Fruit fly (Drosophila melanogaster) whole organism, embryonic: ENCODE results near the gene ato.

Experiments
- Aef1 ChIP-seq: fragments of 200-800 bp; sonication (Bioruptor generic); IDR thresholded peaks from 3 replicates; pipeline ENCODE4 v1.3.6; 2022; ENCODE audit warnings: missing biosample characterization, missing genetic modification characterization
- Bgb ChIP-seq: fragments of 200-800 bp; sonication (Bioruptor generic); IDR thresholded peaks from 2 replicates; pipeline ENCODE4 v1.3.6; 2022; ENCODE audit warnings: missing biosample characterization, missing genetic modification characterization; ENCODE audit not compliant: partially characterized antibody
- CG10274 ChIP-seq: fragments of 200-800 bp; sonication (Bioruptor generic); optimal IDR thresholded peaks from 3 replicates; lab custom pipeline; 2017; ENCODE audit warnings: missing biosample characterization, mild to moderate bottlenecking, missing genetic modification characterization
- CG10462 ChIP-seq: fragments of 200-800 bp; sonication (Bioruptor generic); optimal IDR thresholded peaks from 2 replicates; lab custom pipeline; 2016; ENCODE audit warnings: missing biosample characterization, missing genetic modification characterization
- CG11247 ChIP-seq: fragments of 200-800 bp; sonication (Bioruptor generic); IDR thresholded peaks from 2 replicates; pipeline ENCODE4 v1.3.6; 2022; ENCODE audit warnings: missing biosample characterization, missing genetic modification characterization
- CG12155 ChIP-seq: fragments of 200-800 bp; sonication (Bioruptor generic); optimal IDR thresholded peaks from 3 replicates; lab custom pipeline; 2016; ENCODE audit warnings: missing biosample characterization, missing genetic modification characterization
- CG12942 ChIP-seq: fragments of 200-800 bp; sonication (Bioruptor generic); optimal IDR thresholded peaks from 3 replicates; lab custom pipeline; 2016; ENCODE audit warnings: missing biosample characterization, missing genetic modification characterization
- CG13624 ChIP-seq: fragments of 200-800 bp; sonication (Bioruptor generic); optimal IDR thresholded peaks from 2 replicates; lab custom pipeline; 2016; ENCODE audit warnings: missing biosample characterization, missing genetic modification characterization
- CG15601 ChIP-seq: fragments of 200-800 bp; sonication (Bioruptor generic); optimal IDR thresholded peaks from 3 replicates; lab custom pipeline; 2019; ENCODE audit warnings: missing biosample characterization, mild to moderate bottlenecking, missing genetic modification characterization, moderate library complexity
- CG1602 ChIP-seq: fragments of 200-800 bp; sonication (Bioruptor generic); optimal IDR thresholded peaks from 3 replicates; lab custom pipeline; 2016; ENCODE audit warnings: missing biosample characterization, missing genetic modification characterization
- CG16815 ChIP-seq: fragments of 200-800 bp; sonication (Bioruptor generic); optimal IDR thresholded peaks from 3 replicates; lab custom pipeline; 2017; ENCODE audit warnings: missing biosample characterization, mild to moderate bottlenecking, missing genetic modification characterization
- CG17912 ChIP-seq: fragments of 200-800 bp; sonication (Bioruptor generic); optimal IDR thresholded peaks from 2 replicates; lab custom pipeline; 2018; ENCODE audit warnings: missing biosample characterization, mild to moderate bottlenecking, missing genetic modification characterization
- CG18011 ChIP-seq: fragments of 200-800 bp; sonication (Bioruptor generic); optimal IDR thresholded peaks from 2 replicates; lab custom pipeline; 2017; ENCODE audit warnings: missing biosample characterization, missing genetic modification characterization, mild to moderate bottlenecking, moderate library complexity, missing genotype
- CG34376 ChIP-seq: fragments of 200-800 bp; sonication (Bioruptor generic); optimal IDR thresholded peaks from 2 replicates; lab custom pipeline; 2018; ENCODE audit warnings: missing biosample characterization, mild to moderate bottlenecking, missing genetic modification characterization
- CG34422 ChIP-seq: fragments of 200-800 bp; sonication (Bioruptor generic); IDR thresholded peaks from 3 replicates; pipeline ENCODE4 v1.3.6; 2022; ENCODE audit warnings: missing biosample characterization, missing genetic modification characterization
- CG43689 ChIP-seq: fragments of 200-800 bp; sonication (Bioruptor generic); IDR thresholded peaks from 2 replicates; pipeline ENCODE4 v1.3.6; 2022; ENCODE audit warnings: missing biosample characterization, missing genetic modification characterization
- CG6813 ChIP-seq: fragments of 200-800 bp; sonication (Bioruptor generic); optimal IDR thresholded peaks from 2 replicates; lab custom pipeline; 2017; ENCODE audit warnings: missing biosample characterization, missing genetic modification characterization, mild to moderate bottlenecking, moderate library complexity, missing genetic modification reagents
- CG7928 ChIP-seq: fragments of 200-800 bp; sonication (Bioruptor generic); optimal IDR thresholded peaks from 2 replicates; lab custom pipeline; 2017; ENCODE audit warnings: missing biosample characterization, mild to moderate bottlenecking, missing genetic modification characterization
- CG7987 ChIP-seq: fragments of 200-800 bp; sonication (Bioruptor generic); optimal IDR thresholded peaks from 2 replicates; lab custom pipeline; 2018; ENCODE audit warnings: missing biosample characterization, mild to moderate bottlenecking, missing genetic modification characterization, moderate library complexity
- CrebB ChIP-seq: fragments of 200-800 bp; sonication (Bioruptor generic); optimal IDR thresholded peaks from 3 replicates; lab custom pipeline; 2018; ENCODE audit warnings: missing biosample characterization, mild to moderate bottlenecking, missing genetic modification characterization
- Drgx ChIP-seq: fragments of 200-800 bp; sonication (Bioruptor generic); IDR thresholded peaks from 2 replicates; pipeline ENCODE4 v1.3.6; 2022; ENCODE audit warnings: missing biosample characterization, missing genetic modification characterization
- Hey ChIP-seq: fragments of 200-800 bp; sonication (Bioruptor generic); optimal IDR thresholded peaks from 3 replicates; lab custom pipeline; 2018; ENCODE audit warnings: missing biosample characterization, mild to moderate bottlenecking, missing genetic modification characterization
- Hmx ChIP-seq: fragments of 200-800 bp; sonication (Bioruptor generic); optimal IDR thresholded peaks from 2 replicates; lab custom pipeline; 2016; ENCODE audit warnings: missing biosample characterization, missing genetic modification characterization
- Hr39 ChIP-seq: fragments of >200 bp; optimal IDR thresholded peaks from 2 replicates; lab custom pipeline; 2017
- Meics ChIP-seq: fragments of 200-800 bp; sonication (Bioruptor generic); optimal IDR thresholded peaks from 2 replicates; lab custom pipeline; 2017; ENCODE audit warnings: missing biosample characterization, mild to moderate bottlenecking, missing genetic modification characterization
- PHDP ChIP-seq: fragments of 200-800 bp; sonication (Bioruptor generic); optimal IDR thresholded peaks from 3 replicates; lab custom pipeline; 2018; ENCODE audit warnings: missing biosample characterization, mild to moderate bottlenecking, missing genetic modification characterization, moderate library complexity
- Pdp1 ChIP-seq, 2 experiments: fragments of 200-800 bp; sonication (Bioruptor generic); optimal IDR thresholded peaks; 3 replicates each; lab custom pipeline; 2016; ENCODE audit warnings: missing biosample characterization in 2 of 2, missing genetic modification characterization in 2 of 2, mild to moderate bottlenecking in 1 of 2, moderate library complexity in 1 of 2
- Ravus ChIP-seq: fragments of 200-800 bp; sonication (Bioruptor generic); IDR thresholded peaks from 2 replicates; pipeline ENCODE4 v1.3.6; 2022; ENCODE audit warnings: missing biosample characterization, missing genetic modification characterization
- Xrp1 ChIP-seq: fragments of 200-800 bp; sonication (Bioruptor generic); IDR thresholded peaks from 2 replicates; pipeline ENCODE4 v1.3.6; 2022; ENCODE audit warnings: missing biosample characterization, missing genetic modification characterization
- ac ChIP-seq: fragments of 200-800 bp; sonication (Bioruptor generic); optimal IDR thresholded peaks from 3 replicates; lab custom pipeline; 2017; ENCODE audit warnings: missing biosample characterization, mild to moderate bottlenecking, missing genetic modification characterization
- caup ChIP-seq: fragments of 200-800 bp; sonication (Bioruptor generic); optimal IDR thresholded peaks from 3 replicates; lab custom pipeline; 2017; ENCODE audit warnings: missing biosample characterization, mild to moderate bottlenecking, missing genetic modification characterization, moderate library complexity; ENCODE audit not compliant: severe bottlenecking
- dpn ChIP-seq, 2 experiments: fragments of 200-800 bp; sonication (Bioruptor generic); optimal IDR thresholded peaks; 3 replicates each; lab custom pipeline; 2016; ENCODE audit warnings: missing biosample characterization in 2 of 2, missing genetic modification characterization in 2 of 2
- dysf ChIP-seq: fragments of 200-800 bp; sonication (Bioruptor generic); IDR thresholded peaks from 3 replicates; pipeline ENCODE4 v1.3.6; 2022; ENCODE audit warnings: missing biosample characterization, missing genetic modification characterization
- eyg ChIP-seq: fragments of 200-800 bp; sonication (Bioruptor generic); optimal IDR thresholded peaks from 3 replicates; lab custom pipeline; 2016; ENCODE audit warnings: missing biosample characterization, missing genetic modification characterization
- ftz-f1 ChIP-seq: fragments of 200-800 bp; sonication (Bioruptor generic); optimal IDR thresholded peaks from 2 replicates; lab custom pipeline; 2016; ENCODE audit warnings: missing biosample characterization, missing genetic modification characterization
- gt ChIP-seq: fragments of 200-800 bp; sonication (Bioruptor generic); IDR thresholded peaks from 2 replicates; pipeline ENCODE4 v1.3.6; 2022; ENCODE audit warnings: missing biosample characterization, missing genetic modification characterization
- hbn ChIP-seq: fragments of 200-800 bp; sonication (Bioruptor generic); IDR thresholded peaks from 2 replicates; pipeline ENCODE4 v1.3.6; 2022; ENCODE audit warnings: missing biosample characterization, missing genetic modification characterization; ENCODE audit not compliant: partially characterized antibody
- hth ChIP-seq: fragments of >200 bp; optimal IDR thresholded peaks from 2 replicates; lab custom pipeline; 2017; ENCODE audit warnings: inconsistent platforms
- inv ChIP-seq: fragments of 200-800 bp; sonication (Bioruptor generic); IDR thresholded peaks from 2 replicates; pipeline ENCODE4 v1.3.6; 2022; ENCODE audit warnings: missing biosample characterization, missing genetic modification characterization; ENCODE audit not compliant: partially characterized antibody
- luna ChIP-seq: fragments of 200-800 bp; sonication (Bioruptor generic); optimal IDR thresholded peaks from 2 replicates; lab custom pipeline; 2016; ENCODE audit warnings: missing biosample characterization, missing genetic modification characterization
- otp ChIP-seq: fragments of 200-800 bp; sonication (Bioruptor generic); IDR thresholded peaks from 3 replicates; pipeline ENCODE4, ENCODE4 v1.3.6; 2022; ENCODE audit warnings: missing biosample characterization, missing genetic modification characterization
- pan ChIP-seq, 4 experiments: fragments of >200 bp in 3 of 4; fragments of 200-800 bp in 1 of 4; sonication (Bioruptor generic) in 1 of 4; optimal IDR thresholded peaks in 3 of 4; IDR thresholded peaks in 1 of 4; 2 replicates each; pipeline versions ENCODE4 v1.3.6 to Lab custom; 2017 to 2022; ENCODE audit warnings: missing biosample characterization in 2 of 4, missing genetic modification characterization in 2 of 4, mixed read lengths in 1 of 4
- psq ChIP-seq: fragments of 200-800 bp; sonication (Bioruptor generic); optimal IDR thresholded peaks from 2 replicates; lab custom pipeline; 2017; ENCODE audit warnings: missing biosample characterization, missing genetic modification characterization
- ro ChIP-seq: fragments of 200-800 bp; sonication (Bioruptor generic); IDR thresholded peaks from 2 replicates; pipeline ENCODE4 v1.3.6; 2022; ENCODE audit warnings: missing biosample characterization, missing genetic modification characterization
- scrt ChIP-seq: fragments of 200-800 bp; sonication (Bioruptor generic); optimal IDR thresholded peaks from 2 replicates; lab custom pipeline; 2018; ENCODE audit warnings: missing biosample characterization, mild to moderate bottlenecking, missing genetic modification characterization, moderate library complexity
- shn ChIP-seq: fragments of 200-800 bp; sonication (Bioruptor generic); optimal IDR thresholded peaks from 3 replicates; lab custom pipeline; 2016; ENCODE audit warnings: missing biosample characterization, missing genetic modification characterization
- sob ChIP-seq: fragments of 200-800 bp; sonication (Bioruptor generic); IDR thresholded peaks from 2 replicates; pipeline ENCODE4 v1.3.6; 2022; ENCODE audit warnings: missing biosample characterization, missing genetic modification characterization
- stc ChIP-seq: fragments of 200-800 bp; sonication (Bioruptor generic); IDR thresholded peaks from 2 replicates; pipeline ENCODE4 v1.3.6; 2022; ENCODE audit warnings: missing biosample characterization, missing genetic modification characterization
- tin ChIP-seq: fragments of 200-800 bp; sonication (Bioruptor generic); optimal IDR thresholded peaks from 3 replicates; lab custom pipeline; 2016; ENCODE audit warnings: missing biosample characterization, missing genetic modification characterization
- ttk ChIP-seq: fragments of 200-800 bp; sonication (Bioruptor generic); IDR thresholded peaks from 2 replicates; pipeline ENCODE4 v2.1.2; 2022; ENCODE audit warnings: missing biosample characterization, missing genetic modification characterization
- twi ChIP-seq: fragments of 200-800 bp; optimal IDR thresholded peaks from 2 replicates; lab custom pipeline; 2019; ENCODE audit warnings: missing biosample characterization, mild to moderate bottlenecking, missing genetic modification characterization, moderate library complexity
- z ChIP-seq: fragments of 200-800 bp; sonication (Bioruptor generic); IDR thresholded peaks from 3 replicates; pipeline ENCODE4 v1.3.6; 2022; ENCODE audit warnings: missing biosample characterization, missing genetic modification characterization

The ato gene

DNA sequence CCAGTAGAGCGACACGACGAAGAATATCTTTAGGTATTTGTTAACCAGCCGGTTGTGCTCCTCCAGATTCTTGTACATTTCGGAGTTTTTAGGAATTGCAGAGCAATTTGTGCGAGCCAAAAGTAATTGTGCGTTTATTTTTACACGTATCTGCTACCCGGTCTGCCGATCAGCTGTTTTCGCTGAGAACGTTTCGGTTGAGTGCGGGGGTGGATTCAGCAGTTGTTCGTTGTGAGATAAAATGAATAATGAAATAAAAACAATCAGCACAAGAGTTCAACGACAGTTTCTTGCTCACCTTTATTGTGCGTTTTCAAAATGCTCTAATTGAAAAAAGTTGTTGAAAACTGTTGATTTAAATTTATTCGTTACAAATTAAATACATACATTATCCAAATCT lies 26.0 kb downstream of the ato start, which contains the start of gene nac:
nac (minus strand) TSS at position 176 of the 400 bp plus-strand sequence.
- TF ChIP-seq Hmx: no peak
- no peak for TF ChIP-seq hth (lab: Kevin White, UChicago)
- no peak for TF ChIP-seq luna (GFP tag; lab: Kevin White, UChicago)
- no peak for TF ChIP-seq CG1602
- TF ChIP-seq tin (GFP tag; lab: Kevin White, UChicago): no peak
- TF ChIP-seq sob (GFP tag; lab: Robert Waterston, UW): 0 out of 2 replicates have a peak, but pooled peaks have one; percentile 14
- no peak for TF ChIP-seq Ravus (GFP tag; lab: Robert Waterston, UW)
- no peak for TF ChIP-seq CG12155
- no peak for TF ChIP-seq inv (GFP tag; lab: Robert Waterston, UW)
- TF ChIP-seq CG7928 (GFP tag; lab: Kevin White, UChicago): no peak
- peak; percentile 28 for TF ChIP-seq CG13624 (GFP tag; lab: Kevin White, UChicago)
- no peak for TF ChIP-seq gt (GFP tag; lab: Robert Waterston, UW)
- peak; percentile 61; the same call in 2 of the 3 replicates for TF ChIP-seq CG34422 (GFP tag; lab: Robert Waterston, UW)
- TF ChIP-seq CG18011 (GFP tag; lab: Kevin White, UChicago): no peak
- no peak for TF ChIP-seq PHDP (tag; lab: Kevin White, UChicago)
- no peak for TF ChIP-seq CG15601
- TF ChIP-seq dysf (GFP tag; lab: Robert Waterston, UW): no peak
- no peak for TF ChIP-seq ftz-f1
- TF ChIP-seq CG10274 (GFP tag; lab: Kevin White, UChicago): no peak
- TF ChIP-seq CrebB: no peak
- TF ChIP-seq Meics: peak; percentile 10
- TF ChIP-seq CG11247 (GFP tag; lab: Robert Waterston, UW): peak; percentile 38; the same call in 1 of the 2 replicates
- peak; percentile 78 for TF ChIP-seq z (GFP tag; lab: Robert Waterston, UW)
- no peak for TF ChIP-seq otp
- no peak for TF ChIP-seq CG10462 (GFP tag; lab: Kevin White, UChicago)
- TF ChIP-seq Hr39 (lab: Kevin White, UChicago): no peak
- no peak; the same call in 1 of the 2 replicates for TF ChIP-seq hbn
- no peak for TF ChIP-seq psq (GFP tag; lab: Kevin White, UChicago)
- no peak for TF ChIP-seq CG16815 (GFP tag; lab: Kevin White, UChicago)
- no peak for TF ChIP-seq twi (tag; lab: Kevin White, UChicago)
- no peak for TF ChIP-seq Aef1
- TF ChIP-seq scrt (GFP tag; lab: Kevin White, UChicago): no peak
- TF ChIP-seq Drgx (GFP tag; lab: Robert Waterston, UW): no peak
- no peak for TF ChIP-seq Hey (tag; lab: Kevin White, UChicago)
- no peak for TF ChIP-seq ac (GFP tag; lab: Kevin White, UChicago)
- TF ChIP-seq Bgb (GFP tag; lab: Robert Waterston, UW): no peak
- peak; percentile 24; the same call in 1 of the 2 replicates for TF ChIP-seq Xrp1 (GFP tag; lab: Robert Waterston, UW)
- TF ChIP-seq ro (GFP tag; lab: Robert Waterston, UW): no peak
- TF ChIP-seq shn (GFP tag; lab: Kevin White, UChicago): no peak
- no peak for TF ChIP-seq eyg (GFP tag; lab: Kevin White, UChicago)
- TF ChIP-seq pan (optimal IDR thresholded peaks at IDR 0.05; lab: Kevin White, UChicago): no peak
- TF ChIP-seq pan (GFP tag; optimal IDR thresholded peaks at IDR 0.05 in 1 of 2, IDR thresholded peaks at IDR 0.05 in 1 of 2): no peak
- peak in 1 of 2 experiments; percentile 21 for TF ChIP-seq Pdp1 (GFP tag; optimal IDR thresholded peaks at IDR 0.05; lab: Kevin White, UChicago)
- no peak for TF ChIP-seq CG43689 (GFP tag; lab: Robert Waterston, UW)
- peak; percentile 1 to 9 for TF ChIP-seq dpn (GFP tag; optimal IDR thresholded peaks at IDR 0.05; lab: Kevin White, UChicago)
- peak; percentile 65 for TF ChIP-seq CG34376 (GFP tag; lab: Kevin White, UChicago)
- no peak for TF ChIP-seq CG6813 (GFP tag; lab: Kevin White, UChicago)
- no peak for TF ChIP-seq stc (GFP tag; lab: Robert Waterston, UW)
- TF ChIP-seq ttk (GFP tag; lab: Robert Waterston, UW): no peak
- no peak for TF ChIP-seq CG12942 (GFP tag; lab: Kevin White, UChicago)
- TF ChIP-seq CG17912: no peak
- TF ChIP-seq caup (GFP tag; lab: Kevin White, UChicago): no peak
- peak; percentile 12 for TF ChIP-seq CG7987 (GFP tag; lab: Kevin White, UChicago)
